Fruit fly (Drosophila melanogaster) ovary, adult (tissue): ENCODE results near the gene CG3349.

Source experiments
- CG17801 ChIP-seq: fragments of 200-800 bp; optimal IDR thresholded peaks from 2 replicates; lab custom pipeline; 2019; ENCODE audit warnings: missing biosample characterization, mild to moderate bottlenecking, missing genetic modification characterization, moderate library complexity; ENCODE audit not compliant: partially characterized antibody

The CG3349 gene

dm6 chr3L:14967691-14968538, 11.5 kb upstream of the CG3349 start:
- no peak for TF ChIP-seq CG17801 (GFP tag; lab: Kevin White, UChicago)

DNA sequence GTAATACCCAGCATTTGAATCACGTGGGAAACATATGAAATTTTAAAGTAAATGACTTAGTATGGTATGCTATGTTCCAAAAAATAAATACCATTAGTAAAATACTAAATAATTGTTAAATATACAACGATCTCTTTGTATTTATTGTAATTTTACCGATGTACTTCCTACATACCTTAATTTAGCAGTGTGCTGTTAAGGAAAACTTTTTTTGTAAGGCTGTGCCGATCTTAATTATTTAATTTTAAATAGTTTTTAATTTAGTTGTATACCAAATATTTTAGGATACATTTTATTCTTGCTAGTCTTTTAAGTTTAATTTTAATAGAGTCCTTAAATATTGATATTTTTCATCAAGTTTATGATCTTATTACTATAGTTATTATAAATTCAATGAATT, 10.9 kb upstream of the CG3349 start:
- no peak for TF ChIP-seq CG17801 (GFP tag; lab: Kevin White, UChicago)

DNA sequence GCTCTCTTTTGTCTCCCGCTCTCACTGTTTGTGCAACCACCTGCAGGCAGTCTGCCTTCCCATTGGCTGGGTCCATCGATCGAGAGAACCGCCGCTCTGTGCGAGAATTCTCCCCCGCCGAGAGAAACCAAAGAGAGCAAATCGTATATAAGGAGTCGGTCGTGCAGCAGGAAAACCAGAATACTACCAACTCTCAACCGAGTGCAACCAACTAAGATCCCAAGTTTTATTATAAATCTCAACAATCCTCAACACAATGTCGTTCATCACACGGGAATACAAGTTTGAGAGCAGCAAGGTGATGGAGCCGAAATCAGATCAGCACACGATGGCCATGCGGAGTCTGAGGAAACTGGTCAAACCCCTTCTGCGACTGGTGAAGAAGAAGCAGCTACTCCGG, 10.2 kb upstream of the CG3349 start, which contains the start of gene Tom:
Gene Tom (plus strand): TSS at position 174 of the 400 bp plus-strand sequence.
- no peak for TF ChIP-seq CG17801 (GFP tag; lab: Kevin White, UChicago)

DNA sequence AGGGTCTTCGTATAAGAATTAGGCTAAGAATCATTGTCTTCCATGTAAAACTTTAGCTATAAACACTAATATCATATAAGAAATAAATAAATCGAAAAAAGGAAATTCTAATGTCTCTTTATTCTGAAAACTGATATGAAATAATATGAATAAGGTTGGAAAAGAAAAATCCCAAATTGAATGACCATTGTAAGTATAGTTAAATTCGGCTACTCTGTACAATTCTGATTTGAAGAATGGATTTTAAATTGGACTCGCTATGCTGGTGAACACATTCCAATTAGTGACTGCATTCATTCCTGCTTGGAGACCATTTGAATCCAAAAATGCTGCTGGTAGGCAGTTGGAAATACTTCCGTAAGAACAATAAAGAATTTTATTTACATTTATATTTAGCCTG, 9.2 kb upstream of the CG3349 start:
- TF ChIP-seq CG17801 (GFP tag; lab: Kevin White, UChicago) = no peak

- no peak for TF ChIP-seq CG17801 (GFP tag; lab: Kevin White, UChicago)
Observed at dm6 chr3L:14971893-14972624, 7.4 kb upstream of the CG3349 start.

DNA sequence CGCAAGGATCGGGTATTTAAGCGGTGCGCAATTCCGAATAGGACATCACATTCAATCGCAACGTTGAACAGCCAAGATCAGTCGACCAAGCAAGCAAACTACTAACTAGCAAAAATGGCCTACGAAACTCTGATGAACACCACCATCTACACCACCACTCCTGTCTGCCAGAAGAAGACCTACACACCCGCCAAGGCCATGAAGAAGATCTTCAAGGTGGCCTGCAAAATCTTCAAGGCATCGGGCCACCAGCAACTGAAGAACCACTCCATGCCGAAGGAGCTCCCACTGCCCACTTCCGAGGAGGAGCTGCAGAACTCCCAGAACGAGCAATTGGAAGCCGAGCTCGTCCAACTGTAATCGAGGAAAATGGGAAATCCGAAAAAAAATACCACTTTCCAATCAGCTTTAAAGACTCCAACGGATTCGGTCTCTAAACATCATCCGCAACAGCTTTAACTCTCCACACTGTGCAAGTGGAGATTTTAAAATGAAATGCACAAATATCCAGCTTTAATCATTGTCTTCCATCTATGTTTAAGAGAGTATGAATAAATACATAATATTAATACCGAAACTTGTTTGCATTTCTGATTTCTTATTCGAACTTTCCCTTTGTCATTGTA, 6.7 kb upstream of the CG3349 start, which contains the start of gene Brd:
Gene Brd (plus strand): TSS at position 43 of the 626 bp plus-strand sequence.
- TF ChIP-seq CG17801 (GFP tag; lab: Kevin White, UChicago) = no peak

DNA sequence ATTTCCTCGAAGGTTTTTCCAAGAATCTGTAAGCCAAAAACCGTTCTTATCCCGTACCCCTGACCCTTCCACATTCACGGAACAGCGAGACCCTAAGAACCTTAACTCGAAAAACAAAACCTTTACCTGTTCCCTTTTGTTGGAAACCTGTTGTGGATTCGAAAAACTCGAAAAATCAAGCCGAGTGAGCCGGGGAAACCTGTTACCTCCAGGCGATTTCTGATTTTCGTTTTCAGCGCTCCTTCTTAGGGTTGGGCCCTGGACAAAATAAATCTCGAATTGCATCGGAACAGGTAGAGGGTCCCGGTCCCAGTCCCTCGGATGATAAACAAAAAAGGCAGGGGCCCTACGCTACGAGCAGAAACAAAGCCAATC, 6.2 kb upstream of the CG3349 start:
- TF ChIP-seq CG17801 (GFP tag; lab: Kevin White, UChicago) = no peak

DNA sequence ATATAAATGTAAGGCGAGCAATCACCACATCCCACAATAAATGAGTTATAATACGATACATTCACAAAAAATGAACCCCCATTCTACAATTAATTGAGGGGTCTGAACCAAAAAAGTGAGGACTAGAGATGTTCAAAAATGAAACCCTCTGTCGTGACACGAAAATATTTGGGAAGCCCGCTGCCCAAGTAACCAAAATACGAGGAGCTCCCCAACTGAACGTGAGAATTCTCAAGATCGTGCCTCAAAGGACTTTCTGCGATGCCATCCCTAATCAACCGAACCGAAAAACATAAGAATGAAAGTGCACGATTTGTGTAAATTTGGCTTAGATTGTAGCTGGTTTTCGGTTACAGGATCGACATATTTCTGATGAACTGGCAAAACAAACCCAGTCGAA, 4.9 kb upstream of the CG3349 start, which contains the start of gene Ocho:
Gene Ocho (plus strand): TSS at position 336 of the 400 bp plus-strand sequence.
- no peak for TF ChIP-seq CG17801 (GFP tag; lab: Kevin White, UChicago)

dm6 chr3L:14974952-14975351, 4.5 kb upstream of the CG3349 start:
- TF ChIP-seq CG17801 (GFP tag; lab: Kevin White, UChicago) = no peak

DNA sequence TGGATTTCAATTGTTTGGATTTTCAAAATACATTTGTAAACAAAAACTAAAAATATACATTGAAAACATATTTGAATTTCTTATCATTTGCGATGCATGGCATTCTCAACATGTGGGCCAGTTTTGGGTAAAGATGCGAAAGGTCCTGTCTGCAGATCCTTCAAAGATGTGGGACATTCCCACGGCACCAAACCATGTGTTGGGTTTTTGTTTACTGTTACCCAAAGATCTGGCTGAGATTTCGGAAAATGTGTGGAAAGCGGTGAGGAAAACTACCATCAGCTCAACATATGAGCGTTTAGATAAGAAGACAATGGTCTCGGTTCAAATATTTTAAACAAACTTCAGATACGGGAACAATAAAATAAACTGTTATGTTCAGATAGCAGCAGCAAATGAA, 3.4 kb upstream of the CG3349 start:
- TF ChIP-seq CG17801 (GFP tag; lab: Kevin White, UChicago) = no peak

dm6 chr3L:14977536-14978495, 1.6 kb upstream of the CG3349 start:
- TF ChIP-seq CG17801 (GFP tag; lab: Kevin White, UChicago) = no peak

dm6 chr3L:14978496-14978894, 925 bp upstream of the CG3349 start:
- TF ChIP-seq CG17801 (GFP tag; lab: Kevin White, UChicago) = no peak

DNA sequence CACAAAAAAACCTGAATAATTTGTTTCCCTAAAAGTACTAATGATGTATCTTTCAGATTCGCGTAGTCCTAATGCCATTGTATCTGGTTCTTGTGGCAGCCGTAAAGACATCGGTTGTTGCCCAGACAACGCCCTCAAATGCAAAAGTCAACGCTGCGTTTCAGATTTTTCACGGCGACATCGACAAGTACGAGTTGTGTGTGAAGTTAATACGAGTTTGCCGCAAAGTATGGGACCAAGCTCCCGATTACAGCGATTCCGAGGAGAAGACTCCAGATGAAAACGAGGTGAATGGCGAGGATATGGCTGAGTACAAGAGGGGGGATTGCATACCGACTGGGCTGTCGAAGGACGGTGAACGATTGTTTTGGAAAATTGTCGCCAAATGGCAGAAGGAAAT, 618 bp downstream of the CG3349 start:
- TF ChIP-seq CG17801 (GFP tag; lab: Kevin White, UChicago) = no peak

dm6 chr3L:14982675-14983084, 3.3 kb downstream of the CG3349 start, which contains the start of gene CG5114:
Gene CG5114 (plus strand): TSS chr3L:14982835.
- peak; percentile 29 for TF ChIP-seq CG17801 (GFP tag; lab: Kevin White, UChicago)
